Fruit fly (Drosophila melanogaster) whole organism, embryonic: ENCODE results near the gene CG17140.

Experiments used
- Abd-B ChIP-seq: fragments of 200-800 bp; sonication (Bioruptor generic); optimal IDR thresholded peaks from 2 replicates; lab custom pipeline; 2018; ENCODE audit warnings: missing biosample characterization, mild to moderate bottlenecking, missing genetic modification characterization, moderate library complexity
- Atf-2 ChIP-seq: fragments of 200-800 bp; sonication (Bioruptor generic); optimal IDR thresholded peaks from 2 replicates; lab custom pipeline; 2016; ENCODE audit warnings: missing biosample characterization, missing genetic modification characterization
- CG10267 ChIP-seq: fragments of 200-800 bp; sonication (Bioruptor generic); optimal IDR thresholded peaks from 2 replicates; lab custom pipeline; 2018; ENCODE audit warnings: missing biosample characterization, mild to moderate bottlenecking, missing genetic modification characterization, moderate library complexity
- CG10462 ChIP-seq: fragments of 200-800 bp; sonication (Bioruptor generic); optimal IDR thresholded peaks from 2 replicates; lab custom pipeline; 2016; ENCODE audit warnings: missing biosample characterization, missing genetic modification characterization
- CG11695 ChIP-seq: fragments of 200-800 bp; sonication (Bioruptor generic); IDR thresholded peaks from 3 replicates; pipeline ENCODE4 v1.3.6; 2022; ENCODE audit warnings: missing biosample characterization, missing genetic modification characterization
- CG12391 ChIP-seq: fragments of 200-800 bp; sonication (Bioruptor generic); optimal IDR thresholded peaks from 3 replicates; lab custom pipeline; 2018; ENCODE audit warnings: missing biosample characterization, mild to moderate bottlenecking, missing genetic modification characterization, moderate library complexity
- CG12769 ChIP-seq: fragments of 200-800 bp; sonication (Bioruptor generic); optimal IDR thresholded peaks from 2 replicates; lab custom pipeline; 2019; ENCODE audit warnings: missing biosample characterization, mild to moderate bottlenecking, missing genetic modification characterization, moderate library complexity
- CG15011 ChIP-seq: fragments of 200-800 bp; sonication (Bioruptor generic); optimal IDR thresholded peaks from 3 replicates; lab custom pipeline; 2018; ENCODE audit warnings: missing biosample characterization, mild to moderate bottlenecking, missing genetic modification characterization
- CG15269 ChIP-seq: fragments of 200-800 bp; sonication (Bioruptor generic); optimal IDR thresholded peaks from 2 replicates; lab custom pipeline; 2018; ENCODE audit warnings: missing biosample characterization, mild to moderate bottlenecking, missing genetic modification characterization, moderate library complexity
- CG31365 ChIP-seq: fragments of 200-800 bp; sonication (Bioruptor generic); optimal IDR thresholded peaks from 2 replicates; lab custom pipeline; 2018; ENCODE audit warnings: missing biosample characterization, mild to moderate bottlenecking, missing genetic modification characterization
- CG32532 ChIP-seq: fragments of 200-800 bp; sonication (Bioruptor generic); IDR thresholded peaks from 2 replicates; pipeline ENCODE4 v1.3.6; 2022; ENCODE audit warnings: missing biosample characterization, missing genetic modification characterization
- CG5953 ChIP-seq: fragments of 200-800 bp; sonication (Bioruptor generic); IDR thresholded peaks from 2 replicates; pipeline ENCODE4 v1.3.6; 2022; ENCODE audit warnings: missing biosample characterization, missing genetic modification characterization
- CG6654 ChIP-seq: fragments of 200-800 bp; sonication (Bioruptor generic); optimal IDR thresholded peaks from 2 replicates; lab custom pipeline; 2017; ENCODE audit warnings: missing biosample characterization, mild to moderate bottlenecking, missing genetic modification characterization
- CG8281 ChIP-seq: fragments of 200-800 bp; sonication (Bioruptor generic); optimal IDR thresholded peaks from 2 replicates; lab custom pipeline; 2018; ENCODE audit warnings: missing biosample characterization, mild to moderate bottlenecking, missing genetic modification characterization, moderate library complexity
- CG8359 ChIP-seq: fragments of 200-800 bp; sonication (Bioruptor generic); optimal IDR thresholded peaks from 2 replicates; lab custom pipeline; 2017; ENCODE audit warnings: missing biosample characterization, mild to moderate bottlenecking, missing genetic modification characterization, borderline replicate concordance
- CHES-1-like ChIP-seq: fragments of 200-800 bp; sonication (Bioruptor generic); optimal IDR thresholded peaks from 2 replicates; lab custom pipeline; 2016; ENCODE audit warnings: missing biosample characterization, missing genetic modification characterization
- CoRest ChIP-seq: fragments of 200-800 bp; sonication (Bioruptor generic); optimal IDR thresholded peaks from 3 replicates; lab custom pipeline; 2018; ENCODE audit warnings: missing biosample characterization, mild to moderate bottlenecking, missing genetic modification characterization, moderate library complexity
- D ChIP-seq, 2 experiments: fragments of 200-800 bp in 1 of 2; fragments of >200 bp in 1 of 2; sonication (Bioruptor generic) in 1 of 2; optimal IDR thresholded peaks; 2 replicates in 1 of 2; 3 replicates in 1 of 2; lab custom pipeline; 2017; ENCODE audit warnings: mild to moderate bottlenecking in 1 of 2, missing biosample characterization in 1 of 2, missing genetic modification characterization in 1 of 2, missing genetic modification reagents in 1 of 2
- Deaf1 ChIP-seq: fragments of 200-800 bp; optimal IDR thresholded peaks from 3 replicates; lab custom pipeline; 2019; ENCODE audit warnings: missing biosample characterization, mild to moderate bottlenecking, missing genetic modification characterization, moderate library complexity
- Dek ChIP-seq: fragments of 200-800 bp; sonication (Bioruptor generic); optimal IDR thresholded peaks from 3 replicates; lab custom pipeline; 2019; ENCODE audit warnings: missing biosample characterization, mild to moderate bottlenecking, missing genetic modification characterization, moderate library complexity
- Dll ChIP-seq: fragments of 200-800 bp; sonication (Bioruptor generic); IDR thresholded peaks from 4 replicates; pipeline ENCODE4 v1.3.6; 2022; ENCODE audit warnings: missing biosample characterization, missing genetic modification characterization; ENCODE audit not compliant: partially characterized antibody
- E2f1 ChIP-seq: fragments of 200-800 bp; sonication (Bioruptor generic); IDR thresholded peaks from 2 replicates; pipeline ENCODE4 v1.3.6; 2022; ENCODE audit warnings: missing biosample characterization, missing genetic modification characterization
- Gug ChIP-seq: fragments of 200-800 bp; sonication (Bioruptor generic); IDR thresholded peaks from 4 replicates; pipeline ENCODE4 v1.3.6; 2022; ENCODE audit warnings: missing biosample characterization, missing genetic modification characterization
- H15 ChIP-seq: fragments of 200-800 bp; sonication (Bioruptor generic); IDR thresholded peaks from 3 replicates; pipeline ENCODE4 v1.3.6; 2022; ENCODE audit warnings: missing biosample characterization, missing genetic modification characterization
- Mad ChIP-seq: fragments of 200-800 bp; sonication (Bioruptor generic); optimal IDR thresholded peaks from 2 replicates; lab custom pipeline; 2016; ENCODE audit warnings: missing biosample characterization, missing genetic modification characterization
- Mes4 ChIP-seq: fragments of 200-800 bp; sonication (Bioruptor generic); optimal IDR thresholded peaks from 2 replicates; lab custom pipeline; 2016; ENCODE audit warnings: missing biosample characterization, missing genetic modification characterization
- Mrtf ChIP-seq: fragments of 200-800 bp; sonication (Bioruptor generic); IDR thresholded peaks from 3 replicates; pipeline ENCODE4 v1.3.6; 2022; ENCODE audit warnings: missing biosample characterization, missing genetic modification characterization
- NC2α ChIP-seq: fragments of 200-800 bp; sonication (Bioruptor generic); optimal IDR thresholded peaks from 2 replicates; lab custom pipeline; 2016; ENCODE audit warnings: missing biosample characterization, missing genetic modification characterization
- NFAT ChIP-seq: fragments of 200-800 bp; sonication (Bioruptor generic); IDR thresholded peaks from 2 replicates; pipeline ENCODE4 v1.3.6; 2022; ENCODE audit warnings: missing biosample characterization, missing genetic modification characterization
- Ptx1 ChIP-seq: fragments of 200-800 bp; sonication (Bioruptor generic); IDR thresholded peaks from 2 replicates; pipeline ENCODE4 v1.3.6; 2022; ENCODE audit warnings: missing biosample characterization, missing genetic modification characterization
- Xbp1 ChIP-seq: fragments of 200-800 bp; sonication (Bioruptor generic); optimal IDR thresholded peaks from 3 replicates; lab custom pipeline; 2016; ENCODE audit warnings: missing biosample characterization, mild to moderate bottlenecking, missing genetic modification characterization
- aop ChIP-seq: fragments of 200-800 bp; sonication (Bioruptor generic); IDR thresholded peaks from 2 replicates; pipeline ENCODE4 v1.3.6; 2022; ENCODE audit warnings: missing biosample characterization, missing genetic modification characterization
- ap ChIP-seq: fragments of 200-800 bp; sonication (Bioruptor generic); IDR thresholded peaks from 2 replicates; pipeline ENCODE4 v1.3.6; 2022; ENCODE audit warnings: missing biosample characterization, missing genetic modification characterization
- chm ChIP-seq: fragments of 200-800 bp; sonication (Bioruptor generic); IDR thresholded peaks from 2 replicates; pipeline ENCODE4 v1.3.6; 2022; ENCODE audit warnings: missing biosample characterization, missing genetic modification characterization
- cwo ChIP-seq: fragments of 200-800 bp; sonication (Bioruptor generic); optimal IDR thresholded peaks from 3 replicates; lab custom pipeline; 2017; ENCODE audit warnings: missing biosample characterization, missing genetic modification characterization, mild to moderate bottlenecking, moderate library complexity, missing genetic modification reagents
- da ChIP-seq: fragments of 200-800 bp; sonication (Bioruptor generic); optimal IDR thresholded peaks from 2 replicates; lab custom pipeline; 2016; ENCODE audit warnings: missing biosample characterization, missing genetic modification characterization
- danr ChIP-seq: fragments of 200-800 bp; sonication (Bioruptor generic); IDR thresholded peaks from 2 replicates; pipeline ENCODE4 v1.3.6; 2022; ENCODE audit warnings: missing biosample characterization, missing genetic modification characterization
- dmrt11E ChIP-seq: fragments of 200-800 bp; sonication (Bioruptor generic); optimal IDR thresholded peaks from 3 replicates; lab custom pipeline; 2018; ENCODE audit warnings: missing biosample characterization, mild to moderate bottlenecking, missing genetic modification characterization, moderate library complexity
- dmrt99B ChIP-seq: fragments of 200-800 bp; sonication (Bioruptor generic); optimal IDR thresholded peaks from 2 replicates; lab custom pipeline; 2018; ENCODE audit warnings: missing biosample characterization, mild to moderate bottlenecking, missing genetic modification characterization, moderate library complexity
- fd96Cb ChIP-seq: fragments of 200-800 bp; sonication (Bioruptor generic); optimal IDR thresholded peaks from 2 replicates; lab custom pipeline; 2018; ENCODE audit warnings: missing biosample characterization, mild to moderate bottlenecking, missing genetic modification characterization, moderate library complexity
- mirr ChIP-seq: fragments of 200-800 bp; sonication (Bioruptor generic); optimal IDR thresholded peaks from 3 replicates; lab custom pipeline; 2018; ENCODE audit warnings: missing biosample characterization, mild to moderate bottlenecking, missing genetic modification characterization
- nau ChIP-seq: fragments of 200-800 bp; sonication (Bioruptor generic); optimal IDR thresholded peaks from 3 replicates; lab custom pipeline; 2017; ENCODE audit warnings: missing biosample characterization, mild to moderate bottlenecking, missing genetic modification characterization, missing genetic modification reagents
- pan ChIP-seq, 4 experiments: fragments of >200 bp in 3 of 4; fragments of 200-800 bp in 1 of 4; sonication (Bioruptor generic) in 1 of 4; optimal IDR thresholded peaks in 3 of 4; IDR thresholded peaks in 1 of 4; 2 replicates each; pipeline versions ENCODE4 v1.3.6 to Lab custom; 2017 to 2022; ENCODE audit warnings: missing biosample characterization in 2 of 4, missing genetic modification characterization in 2 of 4, mixed read lengths in 1 of 4
- pros ChIP-seq: fragments of 200-800 bp; sonication (Bioruptor generic); optimal IDR thresholded peaks from 3 replicates; lab custom pipeline; 2019; ENCODE audit warnings: missing biosample characterization, mild to moderate bottlenecking, missing genetic modification characterization, moderate library complexity
- sc ChIP-seq, 3 experiments: fragments of >200 bp in 2 of 3; fragments of 200-800 bp in 1 of 3; sonication (Bioruptor generic) in 1 of 3; optimal IDR thresholded peaks; 2 replicates in 2 of 3; 3 replicates in 1 of 3; lab custom pipeline; 2017; ENCODE audit warnings: mild to moderate bottlenecking in 1 of 3, missing biosample characterization in 1 of 3, missing genetic modification characterization in 1 of 3, missing genetic modification reagents in 1 of 3
- trem ChIP-seq: fragments of 200-800 bp; optimal IDR thresholded peaks from 3 replicates; lab custom pipeline; 2019; ENCODE audit warnings: missing biosample characterization, mild to moderate bottlenecking, missing genetic modification characterization, moderate library complexity
- usp ChIP-seq: fragments of >200 bp; optimal IDR thresholded peaks from 2 replicates; lab custom pipeline; 2017; ENCODE audit warnings: missing biosample characterization, missing genetic modification characterization
- zen ChIP-seq: fragments of 200-800 bp; sonication (Bioruptor generic); optimal IDR thresholded peaks from 3 replicates; lab custom pipeline; 2018; ENCODE audit warnings: missing biosample characterization, mild to moderate bottlenecking, missing genetic modification characterization, moderate library complexity

The CG17140 gene

DNA sequence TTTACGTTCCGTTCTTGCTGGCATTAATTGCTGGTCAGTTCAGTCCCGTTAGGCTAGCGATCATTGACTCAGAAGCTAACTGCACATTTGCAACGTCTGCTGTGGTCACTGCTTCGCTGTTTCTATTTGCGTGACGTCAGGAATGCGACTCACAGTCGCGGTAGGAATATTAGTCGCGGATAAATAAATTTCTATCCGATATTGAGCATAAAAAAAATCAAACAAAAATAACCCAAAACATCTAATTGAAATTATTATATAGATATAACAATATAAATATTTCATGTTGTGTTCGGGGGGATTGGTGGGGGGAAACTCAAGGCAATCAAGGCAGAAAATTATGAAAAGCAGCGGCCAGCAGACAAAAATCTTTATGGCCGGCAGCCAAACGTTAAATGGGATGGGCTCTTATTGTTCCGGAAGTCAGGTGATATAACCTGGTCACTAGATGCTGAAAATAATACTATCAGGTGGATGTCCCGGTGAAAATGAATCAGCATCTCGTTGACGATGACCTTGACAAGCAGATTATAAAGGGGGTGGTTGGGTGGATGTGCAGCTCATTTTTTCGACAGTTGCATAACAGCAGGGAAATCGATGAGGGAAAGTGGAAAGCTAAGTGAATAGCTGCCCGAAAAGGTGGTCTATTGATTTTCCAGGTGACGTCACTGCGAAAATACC is 4.2 kb upstream of the CG17140 start, which contains the start of gene SmydA-3 (continued):
- TF ChIP-seq Mrtf (GFP tag; lab: Robert Waterston, UW) (no peak), Gug (no peak), Atf-2 (GFP tag; lab: Kevin White, UChicago) (no peak), CG15269 (tag; lab: Kevin White, UChicago) (no peak), CG8359 (GFP tag; lab: Kevin White, UChicago) (no peak), Mes4 (GFP tag; lab: Kevin White, UChicago) (no peak), CG6654 (no peak), aop (no peak), pros (no peak), dmrt99B (tag; lab: Kevin White, UChicago) (no peak), NC2α (GFP tag; lab: Kevin White, UChicago) (no peak), Dek (no peak), E2f1 (GFP tag; lab: Robert Waterston, UW) (no peak), fd96Cb (tag; lab: Kevin White, UChicago) (peak; percentile 13), CG12391 (tag; lab: Kevin White, UChicago) (no peak), CG10462 (GFP tag; lab: Kevin White, UChicago) (no peak), CG15011 (GFP tag; lab: Kevin White, UChicago) (no peak), Dll (no peak), usp (GFP tag; lab: Kevin White, UChicago) (no peak), CG10267 (tag; lab: Kevin White, UChicago) (peak; percentile 7), CoRest (tag; lab: Kevin White, UChicago) (peak; percentile 20), D (optimal IDR thresholded peaks at IDR 0.05; lab: Kevin White, UChicago) (no peak), D (GFP tag; optimal IDR thresholded peaks at IDR 0.05; lab: Kevin White, UChicago) (peak; percentile 25), CG31365 (no peak), H15 (GFP tag; lab: Robert Waterston, UW) (no peak), nau (no peak), ap (0 out of 2 replicates have a peak, but pooled peaks have one; percentile 27), CG32532 (peak; percentile 45; the same call in 1 of the 2 replicates), Abd-B (GFP tag; lab: Kevin White, UChicago) (no peak), Xbp1 (GFP tag; lab: Kevin White, UChicago) (peak; percentile 23), trem (no peak), dmrt11E (no peak), pan (optimal IDR thresholded peaks at IDR 0.05; lab: Kevin White, UChicago) (no peak), pan (GFP tag; optimal IDR thresholded peaks at IDR 0.05 in 1 of 2, IDR thresholded peaks at IDR 0.05 in 1 of 2) (peak in 1 of 2 experiments; percentile 38), CG8281 (no peak), da (GFP tag; lab: Kevin White, UChicago) (no peak), mirr (no peak), CG12769 (tag; lab: Kevin White, UChicago) (no peak), Deaf1 (tag; lab: Kevin White, UChicago) (no peak), danr (GFP tag; lab: Robert Waterston, UW) (no peak), Ptx1 (peak; percentile 20; the same call in 1 of the 2 replicates), zen (tag; lab: Kevin White, UChicago) (no peak), Mad (GFP tag; lab: Kevin White, UChicago) (no peak), cwo (GFP tag; lab: Kevin White, UChicago) (no peak), CG11695 (peak; percentile 63; the same call in 1 of the 3 replicates), NFAT (GFP tag; lab: Robert Waterston, UW) (no peak), CG5953 (GFP tag; lab: Robert Waterston, UW) (no peak), chm (GFP tag; lab: Robert Waterston, UW) (0 out of 2 replicates have a peak, but pooled peaks have one; percentile 6), sc (optimal IDR thresholded peaks at IDR 0.05; lab: Kevin White, UChicago) (no peak), sc (GFP tag; optimal IDR thresholded peaks at IDR 0.05; lab: Kevin White, UChicago) (no peak), CHES-1-like (no peak)
